Fruit fly (Drosophila melanogaster) whole organism, prepupa: ENCODE results near the gene CG32219.

ENCODE experiments used
- CG6854 ChIP-seq: fragments of 200-800 bp; sonication (Bioruptor generic); optimal IDR thresholded peaks from 2 replicates; lab custom pipeline; 2017; ENCODE audit warnings: missing biosample characterization, mild to moderate bottlenecking, missing genetic modification characterization
- Eip93F ChIP-seq: fragments of 200-800 bp; sonication (Bioruptor generic); optimal IDR thresholded peaks from 2 replicates; lab custom pipeline; 2016; ENCODE audit warnings: missing biosample characterization, mild to moderate bottlenecking, missing genetic modification characterization
- Lpt ChIP-seq: fragments of 200-800 bp; sonication (Bioruptor generic); optimal IDR thresholded peaks from 3 replicates; lab custom pipeline; 2016; ENCODE audit warnings: missing biosample characterization, missing genetic modification characterization

dm6 chr3L:19981385-19981784 is 30.4 kb upstream of the CG32219 start, which contains the start of gene CG17732:
- no peak for TF ChIP-seq CG6854 (GFP tag; lab: Kevin White, UChicago)
- no peak for TF ChIP-seq Lpt
- TF ChIP-seq Eip93F (GFP tag; lab: Kevin White, UChicago) = no peak
